Worm (Caenorhabditis elegans) whole organism, young adult: ENCODE measurements around the gene smrc-1.

Experiments used
- B0019.2 ChIP-seq: fragments of 200-800 bp; sonication (Bioruptor generic); conservative IDR thresholded peaks from 2 replicates; pipeline ENCODE4 v1.3.6; 2022; ENCODE audit warnings: missing genetic modification reagents, missing genetic modification characterization, missing compliant biosample characterization
- B0035.1 ChIP-seq: sonication (generic microtip); optimal IDR thresholded peaks from 2 replicates; lab custom pipeline; 2016; ENCODE audit warnings: missing genetic modification characterization, mild to moderate bottlenecking, missing compliant biosample characterization, missing genotype, missing genetic modification reagents
- B0336.3 ChIP-seq: fragments of 200-800 bp; sonication (Bioruptor generic); IDR thresholded peaks from 2 replicates; pipeline ENCODE4 v1.3.6; 2022; ENCODE audit warnings: missing genetic modification characterization, missing compliant biosample characterization
- F39B2.1 ChIP-seq: fragments of 200-800 bp; sonication (Bioruptor generic); IDR thresholded peaks from 2 replicates; pipeline ENCODE4 v1.3.6; 2022; ENCODE audit warnings: missing genetic modification reagents, missing genetic modification characterization, missing compliant biosample characterization
- Y53G8AR.9 ChIP-seq: fragments of 200-800 bp; sonication (Bioruptor generic); conservative IDR thresholded peaks from 2 replicates; pipeline ENCODE4 v1.3.6; 2022; ENCODE audit warnings: missing genetic modification reagents, missing genetic modification characterization, missing compliant biosample characterization
- Y56A3A.18 ChIP-seq: fragments of 200-800 bp; sonication (Bioruptor generic); IDR thresholded peaks from 2 replicates; pipeline ENCODE4 v1.3.6; 2022; ENCODE audit warnings: missing genetic modification reagents, missing genetic modification characterization, missing compliant biosample characterization
- Y79H2A.3 ChIP-seq: fragments of 200-800 bp; sonication (Bioruptor generic); conservative IDR thresholded peaks from 2 replicates; pipeline ENCODE4 v1.3.6; 2022; ENCODE audit warnings: missing genetic modification reagents, missing genetic modification characterization, missing compliant biosample characterization
- akir-1 ChIP-seq: fragments of 200-800 bp; sonication (Bioruptor generic); optimal IDR thresholded peaks from 2 replicates; lab custom pipeline; 2018; ENCODE audit warnings: mild to moderate bottlenecking, missing genetic modification characterization, moderate library complexity, missing compliant biosample characterization
- aptf-3 ChIP-seq: fragments of 200-800 bp; sonication (Bioruptor generic); IDR thresholded peaks from 2 replicates; pipeline ENCODE4 v1.3.6; 2022; ENCODE audit warnings: missing genetic modification characterization, missing compliant biosample characterization
- attf-3 ChIP-seq: fragments of 200-800 bp; sonication (Bioruptor generic); conservative IDR thresholded peaks from 2 replicates; pipeline ENCODE4 v1.3.6; 2022; ENCODE audit warnings: missing genetic modification reagents, missing genetic modification characterization, missing compliant biosample characterization
- attf-5 ChIP-seq: fragments of 200-800 bp; sonication (Bioruptor generic); optimal IDR thresholded peaks from 2 replicates; lab custom pipeline; 2018; ENCODE audit warnings: mild to moderate bottlenecking, missing genetic modification characterization, missing compliant biosample characterization
- bed-2 ChIP-seq: fragments of 200-800 bp; sonication (Bioruptor generic); IDR thresholded peaks from 2 replicates; pipeline ENCODE4 v1.3.6; 2022; ENCODE audit warnings: missing genetic modification reagents, missing genetic modification characterization, missing compliant biosample characterization
- ceh-100 ChIP-seq: fragments of 200-800 bp; sonication (Bioruptor generic); IDR thresholded peaks from 2 replicates; pipeline ENCODE4 v1.3.6; 2022; ENCODE audit warnings: missing genetic modification reagents, missing genetic modification characterization, missing compliant biosample characterization
- ceh-79 ChIP-seq: sonication (generic microtip); optimal IDR thresholded peaks from 2 replicates; lab custom pipeline; 2017; ENCODE audit warnings: mild to moderate bottlenecking, missing genetic modification characterization, missing compliant biosample characterization
- chd-7 ChIP-seq: sonication (generic microtip); optimal IDR thresholded peaks from 2 replicates; lab custom pipeline; 2016; ENCODE audit warnings: mild to moderate bottlenecking, missing genetic modification characterization, moderate library complexity, missing compliant biosample characterization
- dpff-1 ChIP-seq: sonication (generic microtip); optimal IDR thresholded peaks from 2 replicates; lab custom pipeline; 2017; ENCODE audit warnings: mild to moderate bottlenecking, missing genetic modification characterization, missing compliant biosample characterization
- dpl-1 ChIP-seq: fragments of 150-350 bp; optimal IDR thresholded peaks from 2 replicates; lab custom pipeline; 2014; ENCODE audit warnings: missing biosample characterization, missing genetic modification reagents, missing genetic modification characterization
- efl-1 ChIP-seq: fragments of 150-350 bp; optimal IDR thresholded peaks from 2 replicates; lab custom pipeline; 2014; ENCODE audit warnings: missing biosample characterization, missing genetic modification reagents, missing genetic modification characterization
- fkh-3 ChIP-seq: sonication (generic microtip); optimal IDR thresholded peaks from 2 replicates; lab custom pipeline; 2016; ENCODE audit warnings: mild to moderate bottlenecking, missing genetic modification characterization, missing compliant biosample characterization
- hrde-1 ChIP-seq: sonication (generic microtip); optimal IDR thresholded peaks from 2 replicates; lab custom pipeline; 2016; ENCODE audit warnings: missing genetic modification characterization, mild to moderate bottlenecking, missing compliant biosample characterization, moderate library complexity, missing genotype, missing genetic modification reagents, borderline replicate concordance
- let-607 ChIP-seq, 2 experiments: fragments of 200-800 bp in 1 of 2; sonication (Bioruptor generic) in 1 of 2; sonication (generic microtip) in 1 of 2; optimal IDR thresholded peaks; 2 replicates each; lab custom pipeline; 2016 to 2018; ENCODE audit warnings: mild to moderate bottlenecking in 2 of 2, missing compliant biosample characterization in 2 of 2, missing genetic modification characterization in 2 of 2, moderate library complexity in 2 of 2, missing genotype in 1 of 2
- lin-26 ChIP-seq: fragments of 200-800 bp; sonication (Bioruptor generic); IDR thresholded peaks from 2 replicates; pipeline ENCODE4 v1.3.6; 2022; ENCODE audit warnings: missing genetic modification reagents, missing genetic modification characterization, missing compliant biosample characterization
- lin-35 ChIP-seq, 3 experiments: fragments of 150-350 bp in 2 of 3; sonication (generic microtip) in 1 of 3; optimal IDR thresholded peaks; 2 replicates each; lab custom pipeline; 2014 to 2018; ENCODE audit warnings: missing biosample characterization in 3 of 3, missing genetic modification characterization in 3 of 3, missing genetic modification reagents in 3 of 3
- lin-40 ChIP-seq: sonication (generic microtip); optimal IDR thresholded peaks from 2 replicates; lab custom pipeline; 2016; ENCODE audit warnings: missing genetic modification characterization, mild to moderate bottlenecking, missing compliant biosample characterization, missing genotype, missing genetic modification reagents
- lir-1 ChIP-seq: fragments of 200-800 bp; sonication (Bioruptor generic); conservative IDR thresholded peaks from 2 replicates; pipeline ENCODE4 v1.3.6; 2022; ENCODE audit warnings: missing genetic modification reagents, missing genetic modification characterization, missing compliant biosample characterization
- lsl-1 ChIP-seq: fragments of 200-800 bp; sonication (Bioruptor generic); optimal IDR thresholded peaks from 2 replicates; lab custom pipeline; 2018; ENCODE audit warnings: mild to moderate bottlenecking, missing genetic modification characterization, moderate library complexity, missing compliant biosample characterization
- madf-10 ChIP-seq: sonication (generic microtip); optimal IDR thresholded peaks from 2 replicates; lab custom pipeline; 2016; ENCODE audit warnings: mild to moderate bottlenecking, missing genetic modification characterization, missing compliant biosample characterization
- madf-6 ChIP-seq: fragments of 200-800 bp; sonication (Bioruptor generic); IDR thresholded peaks from 2 replicates; pipeline ENCODE4 v1.3.6; 2022; ENCODE audit warnings: missing genetic modification reagents, missing genetic modification characterization, missing compliant biosample characterization
- mcd-1 ChIP-seq: fragments of 200-800 bp; sonication (Bioruptor generic); IDR thresholded peaks from 2 replicates; pipeline ENCODE4 v1.3.6; 2022; ENCODE audit warnings: missing genetic modification reagents, missing genetic modification characterization, missing compliant biosample characterization
- mxl-1 ChIP-seq: sonication (generic microtip); optimal IDR thresholded peaks from 2 replicates; lab custom pipeline; 2016; ENCODE audit warnings: missing genetic modification characterization, missing compliant biosample characterization
- nfya-2 ChIP-seq: fragments of 200-800 bp; sonication (Bioruptor generic); IDR thresholded peaks from 2 replicates; pipeline ENCODE4 v1.3.6; 2022; ENCODE audit warnings: missing genetic modification reagents, missing genetic modification characterization, missing compliant biosample characterization
- nhr-120 ChIP-seq: fragments of 200-800 bp; sonication (Bioruptor generic); IDR thresholded peaks from 2 replicates; pipeline ENCODE4 v1.3.6; 2022; ENCODE audit warnings: missing genetic modification characterization, missing compliant biosample characterization
- rcor-1 ChIP-seq: fragments of 200-800 bp; sonication (Bioruptor generic); IDR thresholded peaks from 2 replicates; pipeline ENCODE4 v1.3.6; 2022; ENCODE audit warnings: missing genetic modification reagents, missing genetic modification characterization, missing compliant biosample characterization
- rec-8 ChIP-seq, 2 experiments: sonication (generic microtip); optimal IDR thresholded peaks; 2 replicates each; lab custom pipeline; 2016; ENCODE audit warnings: mild to moderate bottlenecking in 2 of 2, missing genetic modification characterization in 2 of 2, missing genetic modification reagents in 2 of 2, missing genotype in 2 of 2, missing biosample characterization in 1 of 2, missing compliant biosample characterization in 1 of 2, moderate library complexity in 1 of 2
- sdz-38 ChIP-seq: sonication (generic microtip); optimal IDR thresholded peaks from 2 replicates; lab custom pipeline; 2016; ENCODE audit warnings: missing genotype, missing genetic modification characterization, missing compliant biosample characterization
- sea-2 ChIP-seq: fragments of 200-800 bp; sonication (Bioruptor generic); IDR thresholded peaks from 2 replicates; pipeline ENCODE4 v1.3.6; 2022; ENCODE audit warnings: missing genetic modification characterization, missing compliant biosample characterization
- somi-1 ChIP-seq: fragments of 200-800 bp; sonication (Bioruptor generic); optimal IDR thresholded peaks from 2 replicates; lab custom pipeline; 2018; ENCODE audit warnings: mild to moderate bottlenecking, missing genetic modification characterization, missing compliant biosample characterization
- tbx-9 ChIP-seq: sonication (generic microtip); optimal IDR thresholded peaks from 2 replicates; lab custom pipeline; 2016; ENCODE audit warnings: borderline replicate concordance, missing genetic modification characterization, inconsistent platforms, missing compliant biosample characterization
- tlf-1 ChIP-seq: fragments of 200-800 bp; sonication (Bioruptor generic); optimal IDR thresholded peaks from 2 replicates; lab custom pipeline; 2018; ENCODE audit warnings: mild to moderate bottlenecking, missing genetic modification characterization, missing compliant biosample characterization
- ztf-18 ChIP-seq: sonication (generic microtip); optimal IDR thresholded peaks from 2 replicates; lab custom pipeline; 2016; ENCODE audit warnings: missing genotype, mild to moderate bottlenecking, missing genetic modification characterization, missing compliant biosample characterization
- ztf-22 ChIP-seq: fragments of 200-800 bp; sonication (Bioruptor generic); optimal IDR thresholded peaks from 2 replicates; lab custom pipeline; 2018; ENCODE audit warnings: mild to moderate bottlenecking, missing genetic modification characterization, moderate library complexity, missing compliant biosample characterization
- ztf-25 ChIP-seq: fragments of 200-800 bp; sonication (Bioruptor generic); IDR thresholded peaks from 2 replicates; pipeline ENCODE4 v1.3.6; 2022; ENCODE audit warnings: missing genetic modification reagents, missing genetic modification characterization, missing compliant biosample characterization
- ztf-26 ChIP-seq: sonication (generic microtip); optimal IDR thresholded peaks from 2 replicates; lab custom pipeline; 2017; ENCODE audit warnings: missing genetic modification characterization, missing compliant biosample characterization
- ztf-28 ChIP-seq: fragments of 200-800 bp; sonication (Bioruptor generic); IDR thresholded peaks from 2 replicates; pipeline ENCODE4 v1.3.6; 2022; ENCODE audit warnings: missing genetic modification reagents, missing genetic modification characterization, missing compliant biosample characterization

The smrc-1 gene

DNA sequence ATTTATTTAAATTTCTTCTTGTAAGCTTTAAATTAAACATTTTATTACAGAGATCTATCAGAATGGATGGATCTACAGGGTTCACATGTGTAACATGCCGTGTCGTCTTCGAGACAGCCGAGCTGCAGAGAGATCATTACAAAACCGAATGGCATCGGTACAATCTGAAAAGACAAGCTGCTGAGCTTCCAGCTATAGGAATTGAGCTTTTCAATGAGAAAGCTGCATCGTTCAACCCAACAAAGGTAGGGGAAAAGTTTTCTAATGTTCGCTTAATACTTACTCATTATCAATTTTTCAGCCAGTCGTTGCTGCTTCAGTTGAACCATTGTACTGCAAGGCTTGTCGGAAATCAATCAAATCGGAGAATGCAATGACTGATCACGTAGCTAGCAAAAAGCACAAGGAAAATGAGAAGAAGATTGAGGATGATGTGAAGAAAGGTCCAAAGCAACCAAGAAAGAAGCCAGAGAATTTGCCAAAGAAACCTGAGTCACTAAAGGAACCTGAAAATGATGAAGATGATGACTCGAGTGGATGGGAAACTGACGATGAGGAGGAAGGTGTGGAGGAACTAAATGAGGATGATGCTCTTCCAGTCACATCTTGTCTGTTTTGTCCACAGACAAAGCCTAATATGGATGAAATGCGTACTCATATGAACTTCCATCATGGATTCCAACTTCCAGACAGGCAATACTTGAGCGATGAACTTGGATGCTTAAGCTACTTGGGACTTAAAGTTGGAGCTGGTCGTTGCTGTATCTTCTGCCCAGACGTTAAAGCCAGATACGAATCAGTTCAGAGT, 9.0 kb upstream of the smrc-1 start, which contains the start of gene znf-622:
TSS of gene znf-622 (plus strand) at position 51 of the 808 bp plus-strand sequence.
- no peak for TF ChIP-seq lir-1 (GFP tag; lab: Robert Waterston, UW)
- TF ChIP-seq bed-2 (GFP tag; lab: Robert Waterston, UW), result no peak
- TF ChIP-seq ztf-25 (GFP tag; lab: Robert Waterston, UW), result no peak
- no peak for TF ChIP-seq B0019.2 (GFP tag; lab: Robert Waterston, UW)
- TF ChIP-seq nfya-2 (GFP tag; lab: Robert Waterston, UW), result no peak
- TF ChIP-seq lin-26 (GFP tag; lab: Robert Waterston, UW), result no peak
- no peak for TF ChIP-seq rcor-1 (GFP tag; lab: Robert Waterston, UW)
- TF ChIP-seq F39B2.1, result no peak

DNA sequence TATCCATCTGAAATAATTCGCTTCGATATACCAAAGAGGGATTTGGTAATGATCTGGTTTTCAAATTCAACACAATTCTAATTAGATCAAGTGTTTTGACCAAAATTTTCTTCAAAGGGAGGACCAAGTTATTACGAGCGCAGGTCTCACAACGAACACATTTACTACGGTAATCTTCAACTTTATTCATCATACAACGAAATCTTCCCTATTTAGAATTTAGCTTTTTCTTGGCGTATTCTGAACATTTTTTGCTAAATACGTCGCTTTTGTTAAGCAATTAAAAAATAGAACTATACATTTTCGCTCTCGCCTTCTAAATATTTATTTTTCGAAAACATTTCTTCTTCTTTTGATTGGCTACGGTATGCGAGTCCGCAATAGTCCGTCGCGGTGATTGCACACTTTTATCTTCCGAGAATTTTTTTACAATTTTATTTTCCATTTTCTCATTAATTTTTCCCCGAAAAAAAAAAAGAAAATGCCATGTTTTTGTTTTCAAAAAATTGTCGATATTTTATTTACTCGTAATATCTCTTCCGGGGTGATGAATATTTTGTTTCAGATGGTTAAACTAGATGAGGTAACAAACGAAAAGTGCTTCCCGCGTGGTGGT, 7.6 kb upstream of the smrc-1 start, which contains the start of gene let-716:
TSS of gene let-716 (plus strand) at position 566 of the 616 bp plus-strand sequence.
- TF ChIP-seq lin-26 (GFP tag; lab: Robert Waterston, UW) (no peak), lin-35 (GFP tag; optimal IDR thresholded peaks at IDR 0.05; lab: Kevin White, UChicago) (peak in 1 of 3 experiments; percentile 39), madf-10 (tag; lab: Kevin White, UChicago) (no peak), attf-3 (no peak), lir-1 (GFP tag; lab: Robert Waterston, UW) (no peak), Y53G8AR.9 (GFP tag; lab: Robert Waterston, UW) (no peak), nhr-120 (GFP tag; lab: Robert Waterston, UW) (no peak), lsl-1 (GFP tag; lab: Kevin White, UChicago) (peak; percentile 87), B0336.3 (GFP tag; lab: Robert Waterston, UW) (no peak), ztf-26 (tag; lab: Kevin White, UChicago) (no peak), dpff-1 (tag; lab: Kevin White, UChicago) (no peak), ztf-18 (tag; lab: Kevin White, UChicago) (peak; percentile 1), aptf-3 (GFP tag; lab: Robert Waterston, UW) (no peak), sea-2 (GFP tag; lab: Robert Waterston, UW) (no peak), ceh-100 (no peak), tlf-1 (GFP tag; lab: Kevin White, UChicago) (no peak), hrde-1 (tag; lab: Kevin White, UChicago) (no peak), chd-7 (no peak), lin-40 (no peak), F39B2.1 (no peak), nfya-2 (GFP tag; lab: Robert Waterston, UW) (no peak), ztf-22 (GFP tag; lab: Kevin White, UChicago) (no peak), fkh-3 (no peak), efl-1 (GFP tag; lab: Kevin White, UChicago) (no peak), mcd-1 (no peak), madf-6 (GFP tag; lab: Robert Waterston, UW) (peak; percentile 30; the same call in 1 of the 2 replicates), akir-1 (GFP tag; lab: Kevin White, UChicago) (no peak), somi-1 (no peak), B0035.1 (tag; lab: Kevin White, UChicago) (no peak), Y56A3A.18 (GFP tag; lab: Robert Waterston, UW) (no peak), Y79H2A.3 (GFP tag; lab: Robert Waterston, UW) (no peak), let-607 (tag; optimal IDR thresholded peaks at IDR 0.05; lab: Kevin White, UChicago) (no peak), ceh-79 (tag; lab: Kevin White, UChicago) (no peak), rec-8 (tag; optimal IDR thresholded peaks at IDR 0.05; lab: Kevin White, UChicago) (no peak), tbx-9 (no peak), dpl-1 (no peak), ztf-28 (GFP tag; lab: Robert Waterston, UW) (no peak), sdz-38 (no peak), mxl-1 (tag; lab: Kevin White, UChicago) (no peak), attf-5 (GFP tag; lab: Kevin White, UChicago) (no peak)
